Worm (Caenorhabditis elegans) whole organism, young adult: Measurements from ENCODE around the gene cft-1.

Source experiments
- B0019.2 ChIP-seq: fragments of 200-800 bp; sonication (Bioruptor generic); conservative IDR thresholded peaks from 2 replicates; pipeline ENCODE4 v1.3.6; 2022; ENCODE audit warnings: missing genetic modification reagents, missing genetic modification characterization, missing compliant biosample characterization
- B0336.3 ChIP-seq: fragments of 200-800 bp; sonication (Bioruptor generic); IDR thresholded peaks from 2 replicates; pipeline ENCODE4 v1.3.6; 2022; ENCODE audit warnings: missing genetic modification characterization, missing compliant biosample characterization
- F10E7.11 ChIP-seq: sonication (generic microtip); optimal IDR thresholded peaks from 2 replicates; lab custom pipeline; 2017; ENCODE audit warnings: mild to moderate bottlenecking, missing genetic modification characterization, moderate library complexity, missing compliant biosample characterization
- F23B12.7 ChIP-seq: sonication (generic microtip); optimal IDR thresholded peaks from 2 replicates; lab custom pipeline; 2017; ENCODE audit warnings: missing genetic modification characterization, mild to moderate bottlenecking, missing compliant biosample characterization, antibody characterized with exemption, moderate library complexity; ENCODE audit not compliant: insufficient read depth
- F33H1.4 ChIP-seq: fragments of 200-800 bp; sonication (Bioruptor generic); IDR thresholded peaks from 2 replicates; pipeline ENCODE4 v1.3.6; 2022; ENCODE audit warnings: missing genetic modification reagents, missing genetic modification characterization, missing compliant biosample characterization
- F37B4.10 ChIP-seq: fragments of 200-800 bp; sonication (Bioruptor generic); IDR thresholded peaks from 2 replicates; pipeline ENCODE4 v1.3.6; 2022; ENCODE audit warnings: missing genetic modification characterization, missing compliant biosample characterization
- F39B2.1 ChIP-seq: fragments of 200-800 bp; sonication (Bioruptor generic); IDR thresholded peaks from 2 replicates; pipeline ENCODE4 v1.3.6; 2022; ENCODE audit warnings: missing genetic modification reagents, missing genetic modification characterization, missing compliant biosample characterization
- F57C9.4 ChIP-seq: sonication (generic microtip); optimal IDR thresholded peaks from 2 replicates; lab custom pipeline; 2017; ENCODE audit warnings: mild to moderate bottlenecking, missing genetic modification characterization, missing compliant biosample characterization
- T07F8.4 ChIP-seq: sonication (generic microtip); optimal IDR thresholded peaks from 2 replicates; lab custom pipeline; 2016; ENCODE audit warnings: mild to moderate bottlenecking, missing genetic modification characterization, moderate library complexity, missing compliant biosample characterization
- Y56A3A.18 ChIP-seq: fragments of 200-800 bp; sonication (Bioruptor generic); IDR thresholded peaks from 2 replicates; pipeline ENCODE4 v1.3.6; 2022; ENCODE audit warnings: missing genetic modification reagents, missing genetic modification characterization, missing compliant biosample characterization
- Y67H2A.10 ChIP-seq: fragments of 200-800 bp; sonication (Bioruptor generic); conservative IDR thresholded peaks from 2 replicates; pipeline ENCODE4 v1.3.6; 2022; ENCODE audit warnings: missing genetic modification reagents, missing genetic modification characterization, missing compliant biosample characterization
- ZK185.1 ChIP-seq: sonication (generic microtip); optimal IDR thresholded peaks from 2 replicates; lab custom pipeline; 2016; ENCODE audit warnings: mild to moderate bottlenecking, missing genetic modification characterization, missing compliant biosample characterization; ENCODE audit not compliant: poor library complexity, severe bottlenecking
- atf-7 ChIP-seq: sonication (generic microtip); optimal IDR thresholded peaks from 2 replicates; lab custom pipeline; 2017; ENCODE audit warnings: mild to moderate bottlenecking, missing genetic modification characterization, missing compliant biosample characterization
- athp-1 ChIP-seq: sonication (generic microtip); optimal IDR thresholded peaks from 2 replicates; lab custom pipeline; 2017; ENCODE audit warnings: mild to moderate bottlenecking, missing genetic modification characterization, missing compliant biosample characterization
- attf-5 ChIP-seq: fragments of 200-800 bp; sonication (Bioruptor generic); optimal IDR thresholded peaks from 2 replicates; lab custom pipeline; 2018; ENCODE audit warnings: mild to moderate bottlenecking, missing genetic modification characterization, missing compliant biosample characterization
- attf-6 ChIP-seq: fragments of 200-800 bp; sonication (Bioruptor generic); IDR thresholded peaks from 2 replicates; pipeline ENCODE4 v1.3.6; 2022; ENCODE audit warnings: missing genetic modification reagents, missing genetic modification characterization, missing compliant biosample characterization
- bed-1 ChIP-seq: fragments of 200-800 bp; sonication (Bioruptor generic); IDR thresholded peaks from 2 replicates; pipeline ENCODE4 v1.3.6; 2022; ENCODE audit warnings: missing genetic modification reagents, missing genetic modification characterization, missing compliant biosample characterization
- bed-2 ChIP-seq: fragments of 200-800 bp; sonication (Bioruptor generic); IDR thresholded peaks from 2 replicates; pipeline ENCODE4 v1.3.6; 2022; ENCODE audit warnings: missing genetic modification reagents, missing genetic modification characterization, missing compliant biosample characterization
- cebp-1 ChIP-seq, 2 experiments: fragments of 200-800 bp in 1 of 2; sonication (Bioruptor generic) in 1 of 2; sonication (generic microtip) in 1 of 2; IDR thresholded peaks in 1 of 2; optimal IDR thresholded peaks in 1 of 2; 2 replicates each; pipeline versions ENCODE4 v1.3.6 to Lab custom; 2017 to 2022; ENCODE audit warnings: missing compliant biosample characterization in 2 of 2, missing genetic modification characterization in 2 of 2, mild to moderate bottlenecking in 1 of 2, missing genetic modification reagents in 1 of 2, moderate library complexity in 1 of 2
- ceh-100 ChIP-seq: fragments of 200-800 bp; sonication (Bioruptor generic); IDR thresholded peaks from 2 replicates; pipeline ENCODE4 v1.3.6; 2022; ENCODE audit warnings: missing genetic modification reagents, missing genetic modification characterization, missing compliant biosample characterization
- chd-7 ChIP-seq: sonication (generic microtip); optimal IDR thresholded peaks from 2 replicates; lab custom pipeline; 2016; ENCODE audit warnings: mild to moderate bottlenecking, missing genetic modification characterization, moderate library complexity, missing compliant biosample characterization
- die-1 ChIP-seq: sonication (generic microtip); optimal IDR thresholded peaks from 2 replicates; lab custom pipeline; 2016; ENCODE audit warnings: missing genotype, mild to moderate bottlenecking, missing genetic modification characterization, missing compliant biosample characterization
- efl-1 ChIP-seq: fragments of 150-350 bp; optimal IDR thresholded peaks from 2 replicates; lab custom pipeline; 2014; ENCODE audit warnings: missing biosample characterization, missing genetic modification reagents, missing genetic modification characterization
- gei-17 ChIP-seq: fragments of 200-800 bp; sonication (Bioruptor generic); optimal IDR thresholded peaks from 2 replicates; lab custom pipeline; 2018; ENCODE audit warnings: mild to moderate bottlenecking, missing genetic modification characterization, missing compliant biosample characterization
- let-526 ChIP-seq: fragments of 200-800 bp; sonication (Bioruptor generic); IDR thresholded peaks from 2 replicates; pipeline ENCODE4 v1.3.6; 2022; ENCODE audit warnings: missing genetic modification reagents, missing genetic modification characterization, missing compliant biosample characterization
- lin-26 ChIP-seq: fragments of 200-800 bp; sonication (Bioruptor generic); IDR thresholded peaks from 2 replicates; pipeline ENCODE4 v1.3.6; 2022; ENCODE audit warnings: missing genetic modification reagents, missing genetic modification characterization, missing compliant biosample characterization
- lin-40 ChIP-seq: sonication (generic microtip); optimal IDR thresholded peaks from 2 replicates; lab custom pipeline; 2016; ENCODE audit warnings: missing genetic modification characterization, mild to moderate bottlenecking, missing compliant biosample characterization, missing genotype, missing genetic modification reagents
- lin-54 ChIP-seq: fragments of 200-800 bp; sonication (Bioruptor generic); optimal IDR thresholded peaks from 2 replicates; lab custom pipeline; 2018; ENCODE audit warnings: mild to moderate bottlenecking, missing genetic modification characterization, missing compliant biosample characterization
- madf-10 ChIP-seq: sonication (generic microtip); optimal IDR thresholded peaks from 2 replicates; lab custom pipeline; 2016; ENCODE audit warnings: mild to moderate bottlenecking, missing genetic modification characterization, missing compliant biosample characterization
- madf-3 ChIP-seq: fragments of 200-800 bp; sonication (Bioruptor generic); IDR thresholded peaks from 2 replicates; pipeline ENCODE4 v1.3.6; 2022; ENCODE audit warnings: missing genetic modification reagents, missing genetic modification characterization, missing compliant biosample characterization
- nfya-1 ChIP-seq: sonication (generic microtip); optimal IDR thresholded peaks from 2 replicates; lab custom pipeline; 2017; ENCODE audit warnings: antibody characterized with exemption, missing compliant biosample characterization, missing genetic modification characterization, borderline replicate concordance; ENCODE audit not compliant: insufficient read depth
- nfyb-1 ChIP-seq: fragments of 200-800 bp; sonication (Bioruptor generic); IDR thresholded peaks from 2 replicates; pipeline ENCODE4 v1.3.6; 2022; ENCODE audit warnings: missing genetic modification reagents, missing genetic modification characterization, missing compliant biosample characterization
- nhr-120 ChIP-seq: fragments of 200-800 bp; sonication (Bioruptor generic); IDR thresholded peaks from 2 replicates; pipeline ENCODE4 v1.3.6; 2022; ENCODE audit warnings: missing genetic modification characterization, missing compliant biosample characterization
- pha-4 ChIP-seq: fragments of 150-350 bp; sonication (generic microtip); optimal IDR thresholded peaks from 2 replicates; lab custom pipeline; 2014; ENCODE audit warnings: missing biosample characterization, missing genetic modification reagents, missing genetic modification characterization
- rec-8 ChIP-seq, 2 experiments: sonication (generic microtip); optimal IDR thresholded peaks; 2 replicates each; lab custom pipeline; 2016; ENCODE audit warnings: mild to moderate bottlenecking in 2 of 2, missing genetic modification characterization in 2 of 2, missing genetic modification reagents in 2 of 2, missing genotype in 2 of 2, missing biosample characterization in 1 of 2, missing compliant biosample characterization in 1 of 2, moderate library complexity in 1 of 2
- sea-2 ChIP-seq: fragments of 200-800 bp; sonication (Bioruptor generic); IDR thresholded peaks from 2 replicates; pipeline ENCODE4 v1.3.6; 2022; ENCODE audit warnings: missing genetic modification characterization, missing compliant biosample characterization
- snpc-4 ChIP-seq, 5 experiments: fragments of 150-350 bp in 1 of 5; sonication (generic microtip) in 4 of 5; optimal IDR thresholded peaks; 2 replicates each; lab custom pipeline; 2014 to 2018; ENCODE audit warnings: missing genetic modification characterization in 5 of 5, missing biosample characterization in 3 of 5, antibody characterized with exemption in 2 of 5, mild to moderate bottlenecking in 2 of 5, missing compliant biosample characterization in 2 of 5, missing genotype in 2 of 5, moderate library complexity in 2 of 5, missing genetic modification reagents in 1 of 5
- tbp1 ChIP-seq: fragments of 200-800 bp; sonication (Bioruptor generic); optimal IDR thresholded peaks from 2 replicates; lab custom pipeline; 2018; ENCODE audit warnings: mild to moderate bottlenecking, missing genetic modification characterization, missing compliant biosample characterization
- tbx-9 ChIP-seq: sonication (generic microtip); optimal IDR thresholded peaks from 2 replicates; lab custom pipeline; 2016; ENCODE audit warnings: borderline replicate concordance, missing genetic modification characterization, inconsistent platforms, missing compliant biosample characterization
- unc-130 ChIP-seq: sonication (generic microtip); optimal IDR thresholded peaks from 2 replicates; lab custom pipeline; 2016; ENCODE audit warnings: missing genetic modification reagents, missing genetic modification characterization, missing compliant biosample characterization
- xnd-1 ChIP-seq: sonication (generic microtip); optimal IDR thresholded peaks from 2 replicates; lab custom pipeline; 2016; ENCODE audit warnings: missing genotype, missing genetic modification reagents, missing genetic modification characterization, missing compliant biosample characterization
- zfh-2 ChIP-seq: fragments of 200-800 bp; sonication (Bioruptor generic); conservative IDR thresholded peaks from 2 replicates; pipeline ENCODE4 v1.3.6; 2022; ENCODE audit warnings: missing genetic modification reagents, missing genetic modification characterization, missing compliant biosample characterization
- ztf-25 ChIP-seq: fragments of 200-800 bp; sonication (Bioruptor generic); IDR thresholded peaks from 2 replicates; pipeline ENCODE4 v1.3.6; 2022; ENCODE audit warnings: missing genetic modification reagents, missing genetic modification characterization, missing compliant biosample characterization
- ztf-28 ChIP-seq: fragments of 200-800 bp; sonication (Bioruptor generic); IDR thresholded peaks from 2 replicates; pipeline ENCODE4 v1.3.6; 2022; ENCODE audit warnings: missing genetic modification reagents, missing genetic modification characterization, missing compliant biosample characterization
- ztf-6 ChIP-seq: fragments of 200-800 bp; sonication (Bioruptor generic); IDR thresholded peaks from 2 replicates; pipeline ENCODE4 v1.3.6; 2022; ENCODE audit warnings: missing genetic modification reagents, missing genetic modification characterization, missing compliant biosample characterization

Gene cft-1

DNA sequence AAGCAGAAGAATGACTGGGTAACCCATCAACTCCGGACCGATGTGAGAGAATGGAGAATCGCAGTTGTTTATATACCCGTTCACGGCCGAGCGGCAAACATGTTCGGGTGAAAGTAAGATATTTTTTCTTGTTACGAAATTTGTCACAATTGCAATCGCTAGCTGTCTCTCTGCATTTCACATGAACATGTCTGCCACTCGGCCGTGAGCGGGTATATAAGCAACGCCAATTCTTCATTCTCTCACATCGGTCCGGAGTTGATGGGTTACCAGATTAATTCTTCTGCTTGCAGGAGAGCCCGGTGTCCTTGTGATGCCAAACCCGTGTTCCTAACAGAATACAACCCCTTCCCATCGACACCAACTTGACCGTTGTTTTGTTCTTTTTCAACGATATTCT lies 48.4 kb downstream of the cft-1 start (continued):
- TF ChIP-seq lin-40, result peak; percentile 62
- peak; percentile 53 for TF ChIP-seq tbp1 (GFP tag; lab: Kevin White, UChicago)
- TF ChIP-seq ztf-25 (GFP tag; lab: Robert Waterston, UW), result no peak

DNA sequence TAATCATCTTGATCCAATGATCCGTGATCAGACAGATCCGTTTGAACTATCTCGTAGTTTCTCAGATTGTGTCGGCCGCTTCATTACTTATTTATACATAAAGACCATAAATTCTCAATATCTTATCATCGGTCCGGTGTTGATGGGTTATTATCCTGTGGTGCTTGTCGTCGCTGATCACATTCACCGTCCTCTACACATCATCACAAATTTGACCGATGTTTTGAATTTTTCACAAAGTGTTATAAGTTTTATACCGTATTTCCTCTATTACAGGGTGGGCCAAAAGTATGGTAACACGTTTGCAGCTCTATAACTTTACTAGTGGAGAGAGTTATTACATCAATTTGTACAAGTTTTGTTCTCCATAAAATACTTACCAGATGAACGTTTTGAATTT lies 49.4 kb downstream of the cft-1 start:
- TF ChIP-seq sea-2 (no peak), ceh-100 (GFP tag; lab: Robert Waterston, UW) (no peak), pha-4 (tag; lab: Kevin White, UChicago) (no peak), F33H1.4 (GFP tag; lab: Robert Waterston, UW) (peak; percentile 30; the same call in 1 of the 2 replicates), ztf-6 (GFP tag; lab: Robert Waterston, UW) (no peak), lin-26 (GFP tag; lab: Robert Waterston, UW) (peak; percentile 76; the same call in 1 of the 2 replicates), nfyb-1 (GFP tag; lab: Robert Waterston, UW) (no peak), madf-10 (no peak), zfh-2 (GFP tag; lab: Robert Waterston, UW) (no peak), Y67H2A.10 (GFP tag; lab: Robert Waterston, UW) (no peak), unc-130 (GFP tag; lab: Kevin White, UChicago) (no peak), B0019.2 (no peak), T07F8.4 (tag; lab: Kevin White, UChicago) (no peak), bed-1 (no peak), athp-1 (tag; lab: Kevin White, UChicago) (peak; percentile 59), tbp1 (GFP tag; lab: Kevin White, UChicago) (peak; percentile 81), madf-3 (GFP tag; lab: Robert Waterston, UW) (0 out of 2 replicates have a peak, but pooled peaks have one; percentile 43), chd-7 (tag; lab: Kevin White, UChicago) (no peak), snpc-4 (GFP tag; optimal IDR thresholded peaks at IDR 0.05; lab: Kevin White, UChicago) (peak; percentile 66), snpc-4 (tag; optimal IDR thresholded peaks at IDR 0.05; lab: Kevin White, UChicago) (peak; percentile 83 to 92 (median 86)), nfya-1 (no peak), F37B4.10 (no peak), F39B2.1 (no peak), rec-8 (tag; optimal IDR thresholded peaks at IDR 0.05; lab: Kevin White, UChicago) (no peak), F23B12.7 (tag; lab: Kevin White, UChicago) (no peak), efl-1 (GFP tag; lab: Kevin White, UChicago) (no peak), F57C9.4 (tag; lab: Kevin White, UChicago) (no peak), B0336.3 (GFP tag; lab: Robert Waterston, UW) (no peak), nhr-120 (GFP tag; lab: Robert Waterston, UW) (no peak), lin-54 (GFP tag; lab: Kevin White, UChicago) (peak; percentile 12), gei-17 (GFP tag; lab: Kevin White, UChicago) (no peak), attf-6 (GFP tag; lab: Robert Waterston, UW) (0 out of 2 replicates have a peak, but pooled peaks have one; percentile 51), xnd-1 (tag; lab: Kevin White, UChicago) (no peak), ZK185.1 (tag; lab: Kevin White, UChicago) (peak; percentile 13), F10E7.11 (tag; lab: Kevin White, UChicago) (no peak), tbx-9 (tag; lab: Kevin White, UChicago) (no peak), Y56A3A.18 (peak; percentile 58; the same call in 1 of the 2 replicates), bed-2 (GFP tag; lab: Robert Waterston, UW) (0 out of 2 replicates have a peak, but pooled peaks have one; percentile 25), die-1 (tag; lab: Kevin White, UChicago) (peak; percentile 68), let-526 (no peak), ztf-28 (GFP tag; lab: Robert Waterston, UW) (no peak), cebp-1 (GFP tag; IDR thresholded peaks at IDR 0.05; lab: Robert Waterston, UW) (no peak), cebp-1 (tag; optimal IDR thresholded peaks at IDR 0.05; lab: Kevin White, UChicago) (no peak), attf-5 (GFP tag; lab: Kevin White, UChicago) (no peak), atf-7 (tag; lab: Kevin White, UChicago) (no peak)
